Worm (Caenorhabditis elegans) whole organism, young adult: ENCODE results near the gene dnj-11.

Experiments used
- B0035.1 ChIP-seq: sonication (generic microtip); optimal IDR thresholded peaks from 2 replicates; lab custom pipeline; 2016; ENCODE audit warnings: missing genetic modification characterization, mild to moderate bottlenecking, missing compliant biosample characterization, missing genotype, missing genetic modification reagents
- B0336.3 ChIP-seq: fragments of 200-800 bp; sonication (Bioruptor generic); IDR thresholded peaks from 2 replicates; pipeline ENCODE4 v1.3.6; 2022; ENCODE audit warnings: missing genetic modification characterization, missing compliant biosample characterization
- F33H1.4 ChIP-seq: fragments of 200-800 bp; sonication (Bioruptor generic); IDR thresholded peaks from 2 replicates; pipeline ENCODE4 v1.3.6; 2022; ENCODE audit warnings: missing genetic modification reagents, missing genetic modification characterization, missing compliant biosample characterization
- F37B4.10 ChIP-seq: fragments of 200-800 bp; sonication (Bioruptor generic); IDR thresholded peaks from 2 replicates; pipeline ENCODE4 v1.3.6; 2022; ENCODE audit warnings: missing genetic modification characterization, missing compliant biosample characterization
- F49E8.2 ChIP-seq: sonication (generic microtip); optimal IDR thresholded peaks from 3 replicates; lab custom pipeline; 2017; ENCODE audit warnings: missing genetic modification characterization, mild to moderate bottlenecking, missing compliant biosample characterization, antibody characterized with exemption, moderate library complexity; ENCODE audit not compliant: insufficient read depth
- F55B11.4 ChIP-seq: sonication (generic microtip); optimal IDR thresholded peaks from 2 replicates; lab custom pipeline; 2016; ENCODE audit warnings: missing compliant biosample characterization, missing genetic modification characterization, borderline replicate concordance; ENCODE audit not compliant: insufficient read depth
- Y67H2A.10 ChIP-seq: fragments of 200-800 bp; sonication (Bioruptor generic); conservative IDR thresholded peaks from 2 replicates; pipeline ENCODE4 v1.3.6; 2022; ENCODE audit warnings: missing genetic modification reagents, missing genetic modification characterization, missing compliant biosample characterization
- ama-1 ChIP-seq, 3 experiments: fragments of 150-350 bp in 1 of 3; sonication (generic microtip) in 2 of 3; optimal IDR thresholded peaks; 2 replicates each; lab custom pipeline; 2014 to 2018; ENCODE audit warnings: missing biosample characterization in 2 of 3, missing genetic modification characterization in 2 of 3, missing genetic modification reagents in 2 of 3
- athp-1 ChIP-seq: sonication (generic microtip); optimal IDR thresholded peaks from 2 replicates; lab custom pipeline; 2017; ENCODE audit warnings: mild to moderate bottlenecking, missing genetic modification characterization, missing compliant biosample characterization
- attf-6 ChIP-seq: fragments of 200-800 bp; sonication (Bioruptor generic); IDR thresholded peaks from 2 replicates; pipeline ENCODE4 v1.3.6; 2022; ENCODE audit warnings: missing genetic modification reagents, missing genetic modification characterization, missing compliant biosample characterization
- ceh-27 ChIP-seq: fragments of 200-800 bp; sonication (Bioruptor generic); optimal IDR thresholded peaks from 2 replicates; lab custom pipeline; 2018; ENCODE audit warnings: mild to moderate bottlenecking, missing genetic modification characterization, moderate library complexity, missing compliant biosample characterization
- ceh-58 ChIP-seq: fragments of 200-800 bp; sonication (Bioruptor generic); IDR thresholded peaks from 2 replicates; pipeline ENCODE4 v1.3.6; 2022; ENCODE audit warnings: missing genetic modification characterization, missing compliant biosample characterization
- ceh-91 ChIP-seq: fragments of 200-800 bp; sonication (Bioruptor generic); IDR thresholded peaks from 2 replicates; pipeline ENCODE4 v1.3.6; 2022; ENCODE audit warnings: missing genetic modification reagents, missing genetic modification characterization, missing compliant biosample characterization
- die-1 ChIP-seq: sonication (generic microtip); optimal IDR thresholded peaks from 2 replicates; lab custom pipeline; 2016; ENCODE audit warnings: missing genotype, mild to moderate bottlenecking, missing genetic modification characterization, missing compliant biosample characterization
- egl-44 ChIP-seq: fragments of 200-800 bp; sonication (Bioruptor generic); IDR thresholded peaks from 2 replicates; pipeline ENCODE4 v1.3.6; 2022; ENCODE audit warnings: missing genetic modification reagents, missing genetic modification characterization, missing compliant biosample characterization
- hmg-1.2 ChIP-seq: fragments of 200-800 bp; sonication (Bioruptor generic); IDR thresholded peaks from 2 replicates; pipeline ENCODE4 v1.3.6; 2022; ENCODE audit warnings: missing genetic modification reagents, missing genetic modification characterization, missing compliant biosample characterization
- hmg-20 ChIP-seq: fragments of 200-800 bp; sonication (Bioruptor generic); IDR thresholded peaks from 2 replicates; pipeline ENCODE4 v1.3.6; 2022; ENCODE audit warnings: missing genetic modification reagents, missing genetic modification characterization, missing compliant biosample characterization
- hsf-1 ChIP-seq: fragments of 200-800 bp; sonication (Bioruptor generic); IDR thresholded peaks from 2 replicates; pipeline ENCODE4 v1.3.6; 2022; ENCODE audit warnings: missing genetic modification reagents, missing genetic modification characterization, missing compliant biosample characterization
- let-607 ChIP-seq, 2 experiments: fragments of 200-800 bp in 1 of 2; sonication (Bioruptor generic) in 1 of 2; sonication (generic microtip) in 1 of 2; optimal IDR thresholded peaks; 2 replicates each; lab custom pipeline; 2016 to 2018; ENCODE audit warnings: mild to moderate bottlenecking in 2 of 2, missing compliant biosample characterization in 2 of 2, missing genetic modification characterization in 2 of 2, moderate library complexity in 2 of 2, missing genotype in 1 of 2
- lin-26 ChIP-seq: fragments of 200-800 bp; sonication (Bioruptor generic); IDR thresholded peaks from 2 replicates; pipeline ENCODE4 v1.3.6; 2022; ENCODE audit warnings: missing genetic modification reagents, missing genetic modification characterization, missing compliant biosample characterization
- lin-40 ChIP-seq: sonication (generic microtip); optimal IDR thresholded peaks from 2 replicates; lab custom pipeline; 2016; ENCODE audit warnings: missing genetic modification characterization, mild to moderate bottlenecking, missing compliant biosample characterization, missing genotype, missing genetic modification reagents
- lsl-1 ChIP-seq: fragments of 200-800 bp; sonication (Bioruptor generic); optimal IDR thresholded peaks from 2 replicates; lab custom pipeline; 2018; ENCODE audit warnings: mild to moderate bottlenecking, missing genetic modification characterization, moderate library complexity, missing compliant biosample characterization
- lsy-27 ChIP-seq: sonication (generic microtip); optimal IDR thresholded peaks from 2 replicates; lab custom pipeline; 2017; ENCODE audit warnings: missing genetic modification characterization, mild to moderate bottlenecking, missing compliant biosample characterization, antibody characterized with exemption, missing genotype, borderline replicate concordance; ENCODE audit not compliant: insufficient read depth
- madf-10 ChIP-seq: sonication (generic microtip); optimal IDR thresholded peaks from 2 replicates; lab custom pipeline; 2016; ENCODE audit warnings: mild to moderate bottlenecking, missing genetic modification characterization, missing compliant biosample characterization
- mes-4 ChIP-seq: sonication (generic microtip); optimal IDR thresholded peaks from 2 replicates; lab custom pipeline; 2016; ENCODE audit warnings: missing genotype, missing genetic modification characterization, missing compliant biosample characterization
- nfyb-1 ChIP-seq: fragments of 200-800 bp; sonication (Bioruptor generic); IDR thresholded peaks from 2 replicates; pipeline ENCODE4 v1.3.6; 2022; ENCODE audit warnings: missing genetic modification reagents, missing genetic modification characterization, missing compliant biosample characterization
- nhr-27 ChIP-seq: fragments of 200-800 bp; sonication (Bioruptor generic); optimal IDR thresholded peaks from 2 replicates; lab custom pipeline; 2018; ENCODE audit warnings: mild to moderate bottlenecking, missing genetic modification characterization, moderate library complexity, missing compliant biosample characterization
- nhr-90 ChIP-seq: sonication (generic microtip); optimal IDR thresholded peaks from 2 replicates; lab custom pipeline; 2016; ENCODE audit warnings: missing genotype, mild to moderate bottlenecking, missing genetic modification characterization, missing compliant biosample characterization
- pbrm-1 ChIP-seq: fragments of 200-800 bp; sonication (Bioruptor generic); IDR thresholded peaks from 2 replicates; pipeline ENCODE4 v1.3.6; 2022; ENCODE audit warnings: missing genetic modification reagents, missing genetic modification characterization, missing compliant biosample characterization
- rcor-1 ChIP-seq: fragments of 200-800 bp; sonication (Bioruptor generic); IDR thresholded peaks from 2 replicates; pipeline ENCODE4 v1.3.6; 2022; ENCODE audit warnings: missing genetic modification reagents, missing genetic modification characterization, missing compliant biosample characterization
- repo-1 ChIP-seq: sonication (generic microtip); optimal IDR thresholded peaks from 2 replicates; lab custom pipeline; 2017; ENCODE audit warnings: mild to moderate bottlenecking, missing genetic modification characterization, missing compliant biosample characterization
- sdz-38 ChIP-seq: sonication (generic microtip); optimal IDR thresholded peaks from 2 replicates; lab custom pipeline; 2016; ENCODE audit warnings: missing genotype, missing genetic modification characterization, missing compliant biosample characterization
- sea-2 ChIP-seq: fragments of 200-800 bp; sonication (Bioruptor generic); IDR thresholded peaks from 2 replicates; pipeline ENCODE4 v1.3.6; 2022; ENCODE audit warnings: missing genetic modification characterization, missing compliant biosample characterization
- tlf-1 ChIP-seq: fragments of 200-800 bp; sonication (Bioruptor generic); optimal IDR thresholded peaks from 2 replicates; lab custom pipeline; 2018; ENCODE audit warnings: mild to moderate bottlenecking, missing genetic modification characterization, missing compliant biosample characterization
- unc-130 ChIP-seq: sonication (generic microtip); optimal IDR thresholded peaks from 2 replicates; lab custom pipeline; 2016; ENCODE audit warnings: missing genetic modification reagents, missing genetic modification characterization, missing compliant biosample characterization
- zim-3 ChIP-seq: sonication (generic microtip); optimal IDR thresholded peaks from 2 replicates; lab custom pipeline; 2017; ENCODE audit warnings: mild to moderate bottlenecking, missing genetic modification characterization, moderate library complexity, missing compliant biosample characterization
- ztf-22 ChIP-seq: fragments of 200-800 bp; sonication (Bioruptor generic); optimal IDR thresholded peaks from 2 replicates; lab custom pipeline; 2018; ENCODE audit warnings: mild to moderate bottlenecking, missing genetic modification characterization, moderate library complexity, missing compliant biosample characterization
- ztf-25 ChIP-seq: fragments of 200-800 bp; sonication (Bioruptor generic); IDR thresholded peaks from 2 replicates; pipeline ENCODE4 v1.3.6; 2022; ENCODE audit warnings: missing genetic modification reagents, missing genetic modification characterization, missing compliant biosample characterization
- ztf-28 ChIP-seq: fragments of 200-800 bp; sonication (Bioruptor generic); IDR thresholded peaks from 2 replicates; pipeline ENCODE4 v1.3.6; 2022; ENCODE audit warnings: missing genetic modification reagents, missing genetic modification characterization, missing compliant biosample characterization

Gene dnj-11

DNA sequence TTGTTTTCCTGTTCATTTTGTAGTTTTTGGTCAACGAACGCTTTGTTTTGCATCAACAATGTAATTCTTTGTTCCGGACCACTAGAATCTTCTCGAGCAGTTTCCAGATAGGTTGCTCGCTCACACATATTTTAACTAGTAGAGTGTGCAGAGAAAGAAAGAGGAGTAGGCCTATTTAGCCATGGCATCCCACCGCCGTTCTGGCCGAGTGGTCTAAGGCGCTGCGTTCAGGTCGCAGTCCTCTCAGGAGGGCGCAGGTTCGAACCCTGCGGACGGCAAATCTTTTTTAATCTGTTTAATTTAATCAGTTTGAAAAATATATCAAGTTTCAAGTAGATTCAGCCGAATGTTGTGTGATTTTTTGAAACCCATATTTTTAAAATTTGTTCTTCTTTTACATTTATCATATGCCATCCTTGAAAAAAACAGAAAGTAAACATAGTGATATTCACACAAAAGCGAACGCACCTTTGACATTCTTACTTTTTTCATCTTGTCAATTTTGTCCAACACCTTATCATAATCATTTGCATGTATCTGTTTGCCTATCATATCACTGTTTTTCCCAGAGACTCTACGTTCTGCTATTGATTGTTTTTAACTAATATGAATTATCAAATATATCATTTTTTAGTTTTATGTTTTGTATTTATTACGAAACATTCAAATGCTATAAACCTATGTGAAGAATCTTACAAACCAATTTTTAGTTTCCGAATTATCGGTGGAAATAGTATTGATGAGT, 28.9 kb upstream of the dnj-11 start, which contains the start of gene try-3 (continued):
- peak; percentile 71 for TF ChIP-seq nhr-90 (tag; lab: Kevin White, UChicago)
- TF ChIP-seq die-1, result peak; percentile 81
- TF ChIP-seq egl-44 (GFP tag; lab: Robert Waterston, UW), result peak; percentile 31; the same call in 1 of the 2 replicates
- TF ChIP-seq F49E8.2 (tag; lab: Kevin White, UChicago), result peak; percentile 76
- TF ChIP-seq mes-4, result no peak
- no peak for TF ChIP-seq Y67H2A.10
- TF ChIP-seq ztf-25 (GFP tag; lab: Robert Waterston, UW), result peak; percentile 63; the same call in 1 of the 2 replicates
- TF ChIP-seq B0035.1 (tag; lab: Kevin White, UChicago), result peak; percentile 36
- peak; percentile 85 for TF ChIP-seq lin-26
- TF ChIP-seq hsf-1 (GFP tag; lab: Robert Waterston, UW), result peak; percentile 49; the same call in 1 of the 2 replicates
- TF ChIP-seq sea-2, result no peak
- TF ChIP-seq sdz-38 (tag; lab: Kevin White, UChicago), result no peak
- no peak for TF ChIP-seq ztf-22
- peak; percentile 80 for TF ChIP-seq nfyb-1
- TF ChIP-seq hmg-1.2 (GFP tag; lab: Robert Waterston, UW), result peak; percentile 70
- TF ChIP-seq ceh-27 (GFP tag; lab: Kevin White, UChicago), result peak; percentile 73
- TF ChIP-seq ama-1 (optimal IDR thresholded peaks at IDR 0.05; lab: Kevin White, UChicago), result no peak
- peak in 1 of 2 experiments; percentile 61 for TF ChIP-seq ama-1 (GFP tag; optimal IDR thresholded peaks at IDR 0.05; lab: Kevin White, UChicago)
- TF ChIP-seq B0336.3 (GFP tag; lab: Robert Waterston, UW), result peak; percentile 81
- TF ChIP-seq ceh-58 (GFP tag; lab: Robert Waterston, UW), result 0 out of 2 replicates have a peak, but pooled peaks have one; percentile 68
- 0 out of 2 replicates have a peak, but pooled peaks have one; percentile 59 for TF ChIP-seq F37B4.10 (GFP tag; lab: Robert Waterston, UW)
- peak; percentile 32 for TF ChIP-seq lsl-1 (GFP tag; lab: Kevin White, UChicago)
- peak; percentile 68 for TF ChIP-seq rcor-1
- no peak for TF ChIP-seq nhr-27 (tag; lab: Kevin White, UChicago)
- TF ChIP-seq hmg-20 (GFP tag; lab: Robert Waterston, UW), result peak; percentile 71
- TF ChIP-seq let-607 (tag; optimal IDR thresholded peaks at IDR 0.05; lab: Kevin White, UChicago), result peak in 1 of 2 experiments; percentile 42
- peak; percentile 51 for TF ChIP-seq madf-10 (tag; lab: Kevin White, UChicago)
- TF ChIP-seq athp-1 (tag; lab: Kevin White, UChicago), result peak; percentile 65
- TF ChIP-seq pbrm-1 (GFP tag; lab: Robert Waterston, UW), result peak; percentile 90
- peak; percentile 26 for TF ChIP-seq tlf-1
- peak; percentile 47 for TF ChIP-seq ceh-91 (GFP tag; lab: Robert Waterston, UW)
- no peak for TF ChIP-seq zim-3 (tag; lab: Kevin White, UChicago)
- TF ChIP-seq attf-6 (GFP tag; lab: Robert Waterston, UW), result peak; percentile 82; the same call in 1 of the 2 replicates
- peak; percentile 56 for TF ChIP-seq lin-40 (tag; lab: Kevin White, UChicago)
- no peak for TF ChIP-seq unc-130 (GFP tag; lab: Kevin White, UChicago)
- no peak for TF ChIP-seq lsy-27 (tag; lab: Kevin White, UChicago)
- TF ChIP-seq ztf-28, result 0 out of 2 replicates have a peak, but pooled peaks have one; percentile 48
- TF ChIP-seq F55B11.4 (tag; lab: Kevin White, UChicago), result no peak
- no peak for TF ChIP-seq repo-1 (tag; lab: Kevin White, UChicago)
- peak; percentile 58 for TF ChIP-seq F33H1.4 (GFP tag; lab: Robert Waterston, UW)
